Fruit fly (Drosophila melanogaster): ENCODE data around the gene CG8519.

CG8519 gene

DNA sequence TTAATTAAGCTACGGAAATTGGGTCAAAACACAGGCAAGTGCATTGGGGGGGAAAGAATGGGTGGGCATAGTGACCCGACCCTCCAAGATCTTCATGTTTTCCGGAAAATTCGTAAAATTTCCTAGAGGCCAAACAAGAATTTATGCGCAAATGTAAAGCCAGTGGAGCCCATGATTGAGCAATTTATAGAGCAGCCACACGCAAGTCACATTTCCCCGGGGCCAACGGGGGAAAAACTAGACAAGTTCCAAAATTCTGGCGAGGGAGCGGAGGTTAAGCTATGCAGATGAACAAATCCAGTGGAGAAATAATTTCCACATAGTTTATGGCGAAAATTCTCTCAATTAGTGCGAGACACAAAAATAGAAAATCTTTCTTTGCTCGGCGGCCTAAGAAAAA lies 7.3 kb upstream of the CG8519 start:
- TF ChIP-seq CG11085 (GFP tag; IDR thresholded peaks at IDR 0.05) (no peak), CG9727 (GFP tag; optimal IDR thresholded peaks at IDR 0.05) (no peak), NfI (GFP tag; optimal IDR thresholded peaks at IDR 0.05) (no peak), chinmo (GFP tag; IDR thresholded peaks at IDR 0.05; ENCODE audit: partially characterized antibody) (no peak), CG10209 (GFP tag; optimal IDR thresholded peaks at IDR 0.05) (no peak), tx (GFP tag; optimal IDR thresholded peaks at IDR 0.05) (no peak), psq (GFP tag; optimal IDR thresholded peaks at IDR 0.05) (no peak), gcm2 (GFP tag; optimal IDR thresholded peaks at IDR 0.05) (no peak), sd (tag; optimal IDR thresholded peaks at IDR 0.05) (peak; percentile 85), Hr78 (GFP tag; optimal IDR thresholded peaks at IDR 0.05) (peak in 1 of 2 experiments; percentile 20), danr (GFP tag; IDR thresholded peaks at IDR 0.05) (no peak), CG5245 (GFP tag; optimal IDR thresholded peaks at IDR 0.05) (no peak), CG16863 (GFP tag; optimal IDR thresholded peaks at IDR 0.05) (no peak), Abd-B (GFP tag; optimal IDR thresholded peaks at IDR 0.05) (no peak), CG11456 (GFP tag; IDR thresholded peaks at IDR 0.05) (no peak), ara (GFP tag; IDR thresholded peaks at IDR 0.05) (0 out of 2 replicates have a peak, but pooled peaks have one; percentile 11), vfl (GFP tag; optimal IDR thresholded peaks at IDR 0.05) (no peak), ase (GFP tag; IDR thresholded peaks at IDR 0.05) (no peak), z (GFP tag; IDR thresholded peaks at IDR 0.05) (no peak), CG15011 (GFP tag; optimal IDR thresholded peaks at IDR 0.05) (no peak), CG7786 (GFP tag; optimal IDR thresholded peaks at IDR 0.05) (no peak), usp (GFP tag; optimal IDR thresholded peaks at IDR 0.05) (no peak), grau (tag; optimal IDR thresholded peaks at IDR 0.05) (no peak), CG42726 (GFP tag; IDR thresholded peaks at IDR 0.05; ENCODE audit: partially characterized antibody) (no peak), CG9876 (GFP tag; optimal IDR thresholded peaks at IDR 0.05) (no peak), CG11398 (GFP tag; optimal IDR thresholded peaks at IDR 0.05) (no peak), Sox100B (GFP tag; optimal IDR thresholded peaks at IDR 0.05) (no peak), CG16779 (GFP tag; IDR thresholded peaks at IDR 0.05) (no peak), CG7372 (GFP tag; IDR thresholded peaks at IDR 0.05) (no peak), mirr (GFP tag; optimal IDR thresholded peaks at IDR 0.05) (no peak), CG4424 (GFP tag; optimal IDR thresholded peaks at IDR 0.05) (no peak), HmgD (GFP tag; optimal IDR thresholded peaks at IDR 0.05) (no peak), nerfin-2 (GFP tag; IDR thresholded peaks at IDR 0.05; ENCODE audit: partially characterized antibody) (no peak), gfzf (GFP tag; optimal IDR thresholded peaks at IDR 0.05) (no peak), Meics (GFP tag; optimal IDR thresholded peaks at IDR 0.05) (no peak), CG12769 (tag; optimal IDR thresholded peaks at IDR 0.05) (peak; percentile 73), esg (GFP tag; conservative IDR thresholded peaks at IDR 0.05) (no peak), Usf (GFP tag; optimal IDR thresholded peaks at IDR 0.05) (no peak), CG7556 (GFP tag; optimal IDR thresholded peaks at IDR 0.05) (no peak), Deaf1 (tag; optimal IDR thresholded peaks at IDR 0.05) (no peak), CG15514 (GFP tag; optimal IDR thresholded peaks at IDR 0.05) (no peak), crol (GFP tag; IDR thresholded peaks at IDR 0.05) (0 out of 2 replicates have a peak, but pooled peaks have one; percentile 6), CG9797 (GFP tag; optimal IDR thresholded peaks at IDR 0.05) (no peak), otp (GFP tag; IDR thresholded peaks at IDR 0.05) (no peak), tgo (GFP tag; IDR thresholded peaks at IDR 0.05) (no peak), pfk (GFP tag; optimal IDR thresholded peaks at IDR 0.05) (no peak), hth (optimal IDR thresholded peaks at IDR 0.05) (no peak), Poxn (GFP tag; IDR thresholded peaks at IDR 0.05) (no peak), Nf-YA (GFP tag; IDR thresholded peaks at IDR 0.05) (no peak), CG3726 (GFP tag; IDR thresholded peaks at IDR 0.05) (no peak), CG17829 (tag; optimal IDR thresholded peaks at IDR 0.05) (no peak), pb (GFP tag; optimal IDR thresholded peaks at IDR 0.05) (no peak), rib (GFP tag; IDR thresholded peaks at IDR 0.05) (no peak)

Data from whole organism, embryonic.